Worm (Caenorhabditis elegans) whole organism, L3 larva: ENCODE results near the gene Y55F3BR.6.

Experiments
- aly-2 ChIP-seq: fragments of 150-350 bp; optimal IDR thresholded peaks from 2 replicates; lab custom pipeline; 2014; ENCODE audit warnings: missing biosample characterization, missing genetic modification characterization
- elt-1 ChIP-seq: fragments of 150-350 bp; optimal IDR thresholded peaks from 2 replicates; lab custom pipeline; 2014; ENCODE audit warnings: missing biosample characterization, missing genetic modification characterization
- nhr-11 ChIP-seq: fragments of 150-350 bp; optimal IDR thresholded peaks from 2 replicates; lab custom pipeline; 2014; ENCODE audit warnings: missing biosample characterization, missing genetic modification characterization
- nhr-23 ChIP-seq: fragments of 150-350 bp; optimal IDR thresholded peaks from 2 replicates; lab custom pipeline; 2014; ENCODE audit warnings: missing biosample characterization, missing genetic modification reagents, missing genetic modification characterization
- nhr-77 ChIP-seq: fragments of 150-350 bp; optimal IDR thresholded peaks from 2 replicates; lab custom pipeline; 2014; ENCODE audit warnings: missing biosample characterization, missing genetic modification characterization
- pha-4 ChIP-seq: fragments of 150-350 bp; optimal IDR thresholded peaks from 2 replicates; lab custom pipeline; 2014; ENCODE audit warnings: missing biosample characterization, missing genetic modification reagents, missing genetic modification characterization
- pqm-1 ChIP-seq: fragments of 150-350 bp; optimal IDR thresholded peaks from 2 replicates; lab custom pipeline; 2017; ENCODE audit warnings: missing biosample characterization, missing genetic modification characterization, inconsistent platforms

DNA sequence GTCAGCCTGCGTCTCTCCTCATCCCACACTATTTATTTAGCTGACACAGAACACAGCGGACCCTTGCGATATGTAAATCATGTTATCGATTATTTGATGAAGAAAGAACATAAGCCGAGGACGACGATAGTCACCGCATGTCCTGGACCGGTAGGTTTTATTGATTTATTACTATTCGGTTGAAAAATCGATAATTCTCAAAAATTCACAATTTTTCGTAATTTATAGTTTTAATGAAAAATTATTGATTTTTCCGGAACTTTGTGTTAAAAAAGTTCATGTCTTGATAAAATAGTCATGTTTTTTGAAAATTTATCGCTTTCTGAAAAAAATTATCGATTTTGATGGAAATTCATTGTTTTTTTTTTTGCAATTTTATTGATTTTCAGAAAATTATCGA lies 6.3 kb upstream of the Y55F3BR.6 start:
- no peak for TF ChIP-seq nhr-77 (tag; lab: Kevin White, UChicago)
- no peak for TF ChIP-seq aly-2
- no peak for TF ChIP-seq nhr-11 (tag; lab: Kevin White, UChicago)
- TF ChIP-seq elt-1 (tag; lab: Kevin White, UChicago): no peak
- no peak for TF ChIP-seq nhr-23 (tag; lab: Kevin White, UChicago)
- no peak for TF ChIP-seq pha-4
- TF ChIP-seq pqm-1: no peak
